Worm (Caenorhabditis elegans) whole organism, mixed stage, embryonic: ENCODE results near the gene odd-1.

ENCODE experiments used
- M03D4.4 ChIP-seq: sonication (generic microtip); optimal IDR thresholded peaks from 2 replicates; lab custom pipeline; 2017; ENCODE audit warnings: mild to moderate bottlenecking, missing genetic modification characterization, missing compliant biosample characterization
- bed-3 ChIP-seq: fragments of 200-800 bp; sonication (Bioruptor generic); optimal IDR thresholded peaks from 3 replicates; lab custom pipeline; 2018; ENCODE audit warnings: mild to moderate bottlenecking, missing genetic modification characterization, moderate library complexity, missing compliant biosample characterization
- blmp-1 ChIP-seq: fragments of 150-350 bp; optimal IDR thresholded peaks from 2 replicates; lab custom pipeline; 2014; ENCODE audit warnings: missing biosample characterization, missing genetic modification characterization
- ceh-39 ChIP-seq: fragments of 150-350 bp; optimal IDR thresholded peaks from 2 replicates; lab custom pipeline; 2014; ENCODE audit warnings: missing biosample characterization, missing genetic modification characterization
- ceh-43 ChIP-seq: fragments of 200-800 bp; sonication (Bioruptor generic); optimal IDR thresholded peaks from 2 replicates; lab custom pipeline; 2018; ENCODE audit warnings: mild to moderate bottlenecking, missing genetic modification characterization, moderate library complexity, missing compliant biosample characterization
- ceh-83 ChIP-seq: fragments of 200-800 bp; sonication (Bioruptor generic); optimal IDR thresholded peaks from 2 replicates; lab custom pipeline; 2018; ENCODE audit warnings: mild to moderate bottlenecking, missing genetic modification characterization, missing compliant biosample characterization
- ces-1 ChIP-seq: fragments of 150-350 bp; optimal IDR thresholded peaks from 2 replicates; lab custom pipeline; 2014; ENCODE audit warnings: missing biosample characterization, missing genetic modification reagents, missing genetic modification characterization
- cnd-1 ChIP-seq: fragments of 200-800 bp; sonication (Bioruptor generic); optimal IDR thresholded peaks from 2 replicates; lab custom pipeline; 2018; ENCODE audit warnings: mild to moderate bottlenecking, missing genetic modification characterization, missing compliant biosample characterization
- drap-1 ChIP-seq: fragments of 200-800 bp; sonication (Bioruptor generic); optimal IDR thresholded peaks from 3 replicates; lab custom pipeline; 2018; ENCODE audit warnings: mild to moderate bottlenecking, missing genetic modification characterization, missing compliant biosample characterization
- elt-1 ChIP-seq: sonication (generic microtip); optimal IDR thresholded peaks from 2 replicates; lab custom pipeline; 2017; ENCODE audit warnings: missing genetic modification characterization, mild to moderate bottlenecking, missing compliant biosample characterization, antibody characterized with exemption, moderate library complexity, borderline replicate concordance; ENCODE audit not compliant: insufficient read depth
- elt-3 ChIP-seq: fragments of 150-350 bp; optimal IDR thresholded peaks from 2 replicates; lab custom pipeline; 2014; ENCODE audit warnings: missing biosample characterization, missing genetic modification characterization
- flh-1 ChIP-seq: fragments of 200-800 bp; sonication (Bioruptor generic); optimal IDR thresholded peaks from 2 replicates; lab custom pipeline; 2018; ENCODE audit warnings: mild to moderate bottlenecking, missing genetic modification characterization, moderate library complexity, missing compliant biosample characterization
- ham-2 ChIP-seq: fragments of 200-800 bp; sonication (Bioruptor generic); optimal IDR thresholded peaks from 2 replicates; lab custom pipeline; 2018; ENCODE audit warnings: mild to moderate bottlenecking, missing genetic modification characterization, missing compliant biosample characterization
- lin-13 ChIP-seq: fragments of 150-350 bp; optimal IDR thresholded peaks from 2 replicates; lab custom pipeline; 2014; ENCODE audit warnings: missing biosample characterization, missing genetic modification characterization
- lin-32 ChIP-seq: fragments of 200-800 bp; sonication (Bioruptor generic); optimal IDR thresholded peaks from 2 replicates; lab custom pipeline; 2018; ENCODE audit warnings: mild to moderate bottlenecking, missing genetic modification characterization, missing compliant biosample characterization
- lsy-2 ChIP-seq: fragments of 150-350 bp; optimal IDR thresholded peaks from 2 replicates; lab custom pipeline; 2014; ENCODE audit warnings: missing biosample characterization, missing genetic modification characterization
- mab-5 ChIP-seq: fragments of 150-350 bp; optimal IDR thresholded peaks from 2 replicates; lab custom pipeline; 2014; ENCODE audit warnings: missing biosample characterization, missing genetic modification characterization
- mep-1 ChIP-seq: fragments of 150-350 bp; optimal IDR thresholded peaks from 2 replicates; lab custom pipeline; 2017; ENCODE audit warnings: missing biosample characterization, missing genetic modification reagents, missing genetic modification characterization, inconsistent platforms
- mls-2 ChIP-seq: sonication (generic microtip); optimal IDR thresholded peaks from 2 replicates; lab custom pipeline; 2016; ENCODE audit warnings: mild to moderate bottlenecking, missing genetic modification characterization, moderate library complexity, missing compliant biosample characterization
- nhr-12 ChIP-seq: fragments of 150-350 bp; optimal IDR thresholded peaks from 2 replicates; lab custom pipeline; 2014; ENCODE audit warnings: missing biosample characterization, missing genetic modification characterization
- nhr-2 ChIP-seq: fragments of 150-350 bp; optimal IDR thresholded peaks from 2 replicates; lab custom pipeline; 2014; ENCODE audit warnings: missing biosample characterization, missing genetic modification characterization
- nhr-76 ChIP-seq: sonication (generic microtip); optimal IDR thresholded peaks from 2 replicates; lab custom pipeline; 2017; ENCODE audit warnings: missing biosample characterization, missing genetic modification characterization
- pha-4 ChIP-seq: fragments of 150-350 bp; optimal IDR thresholded peaks from 2 replicates; lab custom pipeline; 2018; ENCODE audit warnings: missing biosample characterization, missing genetic modification reagents, missing genetic modification characterization
- sem-2 ChIP-seq: fragments of 200-800 bp; sonication (Bioruptor generic); optimal IDR thresholded peaks from 2 replicates; lab custom pipeline; 2018; ENCODE audit warnings: mild to moderate bottlenecking, missing genetic modification characterization, missing compliant biosample characterization
- snpc-4 ChIP-seq: fragments of 150-350 bp; optimal IDR thresholded peaks from 2 replicates; lab custom pipeline; 2014; ENCODE audit warnings: missing biosample characterization, missing genetic modification characterization
- tbx-8 ChIP-seq: fragments of 200-800 bp; sonication (Bioruptor generic); optimal IDR thresholded peaks from 2 replicates; lab custom pipeline; 2018; ENCODE audit warnings: mild to moderate bottlenecking, missing genetic modification characterization, moderate library complexity, missing compliant biosample characterization
- unc-120 ChIP-seq: sonication (generic microtip); optimal IDR thresholded peaks from 2 replicates; lab custom pipeline; 2017; ENCODE audit warnings: missing genetic modification characterization, missing compliant biosample characterization; ENCODE audit not compliant: poor library complexity, severe bottlenecking
- unc-39 ChIP-seq: fragments of 150-350 bp; optimal IDR thresholded peaks from 2 replicates; lab custom pipeline; 2014; ENCODE audit warnings: missing biosample characterization, missing genetic modification characterization
- unc-62 ChIP-seq: fragments of 150-350 bp; optimal IDR thresholded peaks from 2 replicates; lab custom pipeline; 2014; ENCODE audit warnings: missing biosample characterization, missing genetic modification reagents, missing genetic modification characterization
- zip-8 ChIP-seq: fragments of 150-350 bp; optimal IDR thresholded peaks from 2 replicates; lab custom pipeline; 2014; ENCODE audit warnings: missing biosample characterization, missing genetic modification characterization
- ztf-11 ChIP-seq: fragments of 150-350 bp; optimal IDR thresholded peaks from 2 replicates; lab custom pipeline; 2014; ENCODE audit warnings: missing biosample characterization, missing genetic modification characterization

Gene odd-1

ce11 chrIII:7073801-7074386 lies 34.2 kb upstream of the odd-1 start, which contains the start of gene ZK418.5:
Gene ZK418.5 (minus strand): TSS chrIII:7073851.
- TF ChIP-seq mab-5 (tag; lab: Kevin White, UChicago) (no peak), ham-2 (GFP tag; lab: Kevin White, UChicago) (no peak), nhr-2 (no peak), bed-3 (no peak), mep-1 (tag; lab: Kevin White, UChicago) (peak; percentile 32), lsy-2 (peak; percentile 48), ceh-39 (peak; percentile 22), elt-1 (tag; lab: Kevin White, UChicago) (no peak), M03D4.4 (tag; lab: Kevin White, UChicago) (no peak), mls-2 (no peak), flh-1 (GFP tag; lab: Kevin White, UChicago) (no peak), snpc-4 (tag; lab: Kevin White, UChicago) (no peak), sem-2 (GFP tag; lab: Kevin White, UChicago) (no peak), ces-1 (no peak), blmp-1 (no peak), lin-32 (no peak), ceh-43 (GFP tag; lab: Kevin White, UChicago) (no peak), unc-120 (no peak)

- TF ChIP-seq cnd-1 (no peak), mep-1 (tag; lab: Kevin White, UChicago) (no peak), mab-5 (tag; lab: Kevin White, UChicago) (no peak), snpc-4 (tag; lab: Kevin White, UChicago) (no peak), pha-4 (tag; lab: Kevin White, UChicago) (no peak), flh-1 (GFP tag; lab: Kevin White, UChicago) (no peak), ceh-39 (no peak), bed-3 (no peak)
Measured at ce11 chrIII:7076386-7076785, 31.7 kb upstream of the odd-1 start, which contains the start of gene ZK418.13. Gene ZK418.13 (minus strand): TSS chrIII:7076486.

ce11 chrIII:7078737-7079136 lies 29.4 kb upstream of the odd-1 start, which contains the start of gene ZK418.6:
Gene ZK418.6 (minus strand): TSS chrIII:7078837.
- TF ChIP-seq elt-1 (tag; lab: Kevin White, UChicago), result no peak
- no peak for TF ChIP-seq mab-5 (tag; lab: Kevin White, UChicago)
- no peak for TF ChIP-seq unc-62 (GFP tag; lab: Kevin White, UChicago)
- no peak for TF ChIP-seq sem-2 (GFP tag; lab: Kevin White, UChicago)
- TF ChIP-seq tbx-8, result no peak
- no peak for TF ChIP-seq cnd-1
- no peak for TF ChIP-seq lin-13 (tag; lab: Kevin White, UChicago)
- TF ChIP-seq mep-1 (tag; lab: Kevin White, UChicago), result no peak
- TF ChIP-seq nhr-76 (tag; lab: Kevin White, UChicago), result no peak
- no peak for TF ChIP-seq bed-3
- TF ChIP-seq ceh-39, result no peak
- TF ChIP-seq ceh-83 (GFP tag; lab: Kevin White, UChicago), result no peak
- no peak for TF ChIP-seq unc-39 (tag; lab: Kevin White, UChicago)
- TF ChIP-seq nhr-2, result no peak

DNA sequence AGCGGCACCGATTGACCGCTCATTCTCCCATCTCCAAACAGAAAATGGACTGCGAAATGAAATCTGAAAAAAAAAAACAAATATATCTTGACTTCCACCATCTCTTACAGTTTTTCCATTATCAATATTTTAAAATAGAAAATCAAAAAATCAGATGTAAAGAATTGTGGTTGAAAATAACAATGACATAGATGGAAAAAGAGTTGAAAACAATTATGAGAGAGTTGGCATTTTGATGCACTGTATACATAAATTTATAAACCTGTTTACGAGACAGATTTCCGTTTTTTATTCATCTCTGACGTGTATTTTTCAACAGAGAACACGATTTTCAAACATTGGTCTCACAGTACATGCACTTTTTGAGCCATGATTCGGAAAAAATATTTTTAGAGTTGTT lies 27.4 kb upstream of the odd-1 start, which contains the start of gene ZK418.7:
Gene ZK418.7, minus strand, starts transcription at position 101 of the 400 bp plus-strand sequence.
- TF ChIP-seq sem-2 (GFP tag; lab: Kevin White, UChicago) (no peak), M03D4.4 (tag; lab: Kevin White, UChicago) (no peak), elt-3 (tag; lab: Kevin White, UChicago) (no peak), ztf-11 (no peak)

DNA sequence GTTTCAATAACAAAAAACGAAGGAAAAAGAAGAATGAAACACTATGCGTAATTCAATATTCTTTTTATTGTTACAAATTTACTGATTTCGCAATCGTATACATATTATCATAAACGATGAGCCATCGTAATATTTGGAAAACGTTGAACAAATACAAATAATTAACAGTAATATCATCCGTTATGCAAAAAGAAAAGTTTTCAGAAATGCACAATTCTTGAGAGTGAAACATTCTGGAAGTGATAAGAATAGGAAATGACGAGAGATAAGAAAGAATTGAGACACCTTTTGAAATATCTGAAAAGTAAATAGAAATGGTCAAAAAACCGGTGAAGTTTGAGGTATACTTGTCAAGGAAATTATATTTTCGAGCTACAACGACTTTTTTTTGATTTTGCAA lies 26.6 kb upstream of the odd-1 start:
- TF ChIP-seq ces-1, result no peak
- TF ChIP-seq mab-5 (tag; lab: Kevin White, UChicago), result no peak
- no peak for TF ChIP-seq elt-1 (tag; lab: Kevin White, UChicago)
- no peak for TF ChIP-seq unc-62 (GFP tag; lab: Kevin White, UChicago)
- no peak for TF ChIP-seq drap-1 (GFP tag; lab: Kevin White, UChicago)
- TF ChIP-seq nhr-12 (tag; lab: Kevin White, UChicago), result no peak
- no peak for TF ChIP-seq tbx-8
- TF ChIP-seq blmp-1, result no peak
- no peak for TF ChIP-seq zip-8 (tag; lab: Kevin White, UChicago)
